Worm (Caenorhabditis elegans) whole organism, early embryonic: ENCODE data around the gene K01A11.3.

ENCODE experiments used
- B0310.2 ChIP-seq: sonication (generic microtip); optimal IDR thresholded peaks from 2 replicates; lab custom pipeline; 2016; ENCODE audit warnings: mild to moderate bottlenecking, missing genetic modification characterization, missing compliant biosample characterization
- ama-1 ChIP-seq: fragments of 150-350 bp; optimal IDR thresholded peaks from 2 replicates; lab custom pipeline; 2014
- ceh-13 ChIP-seq: fragments of 200-800 bp; sonication (Bioruptor generic); optimal IDR thresholded peaks from 2 replicates; lab custom pipeline; 2018; ENCODE audit warnings: mild to moderate bottlenecking, missing genetic modification characterization, missing compliant biosample characterization
- ets-7 ChIP-seq: sonication (generic microtip); optimal IDR thresholded peaks from 2 replicates; lab custom pipeline; 2016; ENCODE audit warnings: missing genotype, missing genetic modification characterization, missing compliant biosample characterization
- flt-1 ChIP-seq: fragments of 200-800 bp; sonication (Bioruptor generic); IDR thresholded peaks from 2 replicates; pipeline ENCODE4 v1.3.6; 2022; ENCODE audit warnings: missing genetic modification characterization, missing compliant biosample characterization
- hnd-1 ChIP-seq: sonication (generic microtip); optimal IDR thresholded peaks from 2 replicates; lab custom pipeline; 2016; ENCODE audit warnings: missing genetic modification characterization, missing compliant biosample characterization
- pes-1 ChIP-seq: fragments of 200-800 bp; sonication (Bioruptor generic); IDR thresholded peaks from 2 replicates; pipeline ENCODE4 v1.3.6; 2022; ENCODE audit warnings: missing genetic modification reagents, missing genetic modification characterization, missing compliant biosample characterization
- scrt-1 ChIP-seq: fragments of 200-800 bp; sonication (Bioruptor generic); IDR thresholded peaks from 2 replicates; pipeline ENCODE4 v1.3.6; 2022; ENCODE audit warnings: missing genetic modification characterization, missing compliant biosample characterization
- sea-1 ChIP-seq: fragments of 200-800 bp; sonication (Bioruptor generic); conservative IDR thresholded peaks from 2 replicates; pipeline ENCODE4 v1.3.6; 2022; ENCODE audit warnings: missing genetic modification characterization, missing compliant biosample characterization
- tbx-11 ChIP-seq: fragments of 200-800 bp; sonication (Bioruptor generic); IDR thresholded peaks from 2 replicates; pipeline ENCODE4 v1.3.6; 2022; ENCODE audit warnings: missing genetic modification characterization, missing compliant biosample characterization
- tbx-37 ChIP-seq: fragments of 200-800 bp; sonication (Bioruptor generic); conservative IDR thresholded peaks from 2 replicates; pipeline ENCODE4 v1.3.6; 2022; ENCODE audit warnings: missing genetic modification reagents, missing genetic modification characterization, missing compliant biosample characterization
- tra-4 ChIP-seq: sonication (generic microtip); optimal IDR thresholded peaks from 2 replicates; lab custom pipeline; 2017; ENCODE audit warnings: missing genetic modification characterization, missing compliant biosample characterization

DNA sequence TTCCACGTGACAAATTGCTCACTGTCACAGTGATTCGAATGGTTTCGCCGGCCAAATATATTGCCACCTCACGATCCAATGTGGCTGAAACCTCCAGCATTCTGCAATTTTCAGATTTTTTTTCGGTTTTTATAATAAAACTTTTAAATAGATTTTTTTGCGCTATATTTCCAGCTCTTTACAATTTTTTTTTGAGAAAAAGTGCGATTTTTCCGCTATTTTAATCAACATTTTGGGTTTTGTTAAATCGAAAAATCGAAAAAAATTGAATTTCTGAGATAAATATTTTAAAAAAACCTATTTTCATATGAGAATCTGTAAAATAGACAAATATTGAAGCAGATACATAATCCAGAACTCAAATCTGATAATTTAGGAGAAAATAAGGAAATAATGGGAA, 46.5 kb upstream of the K01A11.3 start, which contains the start of gene M01F1.9:
- no peak for TF ChIP-seq ets-7 (tag; lab: Kevin White, UChicago)
- TF ChIP-seq ama-1 (lab: Kevin White, UChicago) = no peak
- no peak for TF ChIP-seq ceh-13 (GFP tag; lab: Kevin White, UChicago)
- no peak for TF ChIP-seq tra-4
- TF ChIP-seq tbx-11 (GFP tag; lab: Robert Waterston, UW) = no peak
- no peak for TF ChIP-seq scrt-1 (GFP tag; lab: Robert Waterston, UW)
- no peak for TF ChIP-seq flt-1 (GFP tag; lab: Robert Waterston, UW)
- no peak for TF ChIP-seq pes-1 (GFP tag; lab: Robert Waterston, UW)
- no peak for TF ChIP-seq B0310.2
- TF ChIP-seq sea-1 (GFP tag; lab: Robert Waterston, UW) = no peak
- no peak for TF ChIP-seq tbx-37 (GFP tag; lab: Robert Waterston, UW)
- TF ChIP-seq hnd-1 (tag; lab: Kevin White, UChicago) = no peak
